Fruit fly (Drosophila melanogaster): ENCODE measurements around the gene ed.
A peak's percentile ranks its signal among the peaks of the same experiment; 100 is the strongest.

Gene ed

dm6 chr2L:4056781-4057180, 25.6 kb downstream of the ed start (continued):
- TF ChIP-seq achi (GFP tag; optimal IDR thresholded peaks at IDR 0.05): peak; percentile 76
- TF ChIP-seq CG6276 (GFP tag; optimal IDR thresholded peaks at IDR 0.05): peak; percentile 28
- peak; percentile 77 for TF ChIP-seq esn (GFP tag; optimal IDR thresholded peaks at IDR 0.05)
- peak; percentile 42 for TF ChIP-seq Ets96B (tag; optimal IDR thresholded peaks at IDR 0.05)
- peak in 1 of 2 experiments; percentile 3 for TF ChIP-seq ss (GFP tag; optimal IDR thresholded peaks at IDR 0.05)
- TF ChIP-seq salr (GFP tag; optimal IDR thresholded peaks at IDR 0.05): peak in 1 of 2 experiments; percentile 56
- peak; percentile 69 for TF ChIP-seq CG6792 (GFP tag; optimal IDR thresholded peaks at IDR 0.05)
- TF ChIP-seq vri (GFP tag; optimal IDR thresholded peaks at IDR 0.05): peak; percentile 41
- TF ChIP-seq CG15336 (GFP tag; IDR thresholded peaks at IDR 0.05): peak; percentile 75
- TF ChIP-seq CG10631 (GFP tag; optimal IDR thresholded peaks at IDR 0.05): peak; percentile 61
- TF ChIP-seq CG31627 (GFP tag; optimal IDR thresholded peaks at IDR 0.05): peak; percentile 64
- peak; percentile 33 for TF ChIP-seq dac (GFP tag; optimal IDR thresholded peaks at IDR 0.05)
- peak; percentile 15 for TF ChIP-seq CG6808 (GFP tag; optimal IDR thresholded peaks at IDR 0.05)
- peak; percentile 34 for TF ChIP-seq CG11762 (GFP tag; optimal IDR thresholded peaks at IDR 0.05; ENCODE audit: insufficient read depth)

dm6 chr2L:4060775-4061174, 29.6 kb downstream of the ed start:
- TF ChIP-seq CG11294 (GFP tag; IDR thresholded peaks at IDR 0.05) (no peak), Met (GFP tag; optimal IDR thresholded peaks at IDR 0.05) (no peak), salr (GFP tag; optimal IDR thresholded peaks at IDR 0.05) (no peak), OdsH (GFP tag; optimal IDR thresholded peaks at IDR 0.05) (no peak), CG6163 (GFP tag; IDR thresholded peaks at IDR 0.05) (no peak), Ets21C (GFP tag; optimal IDR thresholded peaks at IDR 0.05) (no peak), Blimp-1 (GFP tag; optimal IDR thresholded peaks at IDR 0.05) (no peak)

DNA sequence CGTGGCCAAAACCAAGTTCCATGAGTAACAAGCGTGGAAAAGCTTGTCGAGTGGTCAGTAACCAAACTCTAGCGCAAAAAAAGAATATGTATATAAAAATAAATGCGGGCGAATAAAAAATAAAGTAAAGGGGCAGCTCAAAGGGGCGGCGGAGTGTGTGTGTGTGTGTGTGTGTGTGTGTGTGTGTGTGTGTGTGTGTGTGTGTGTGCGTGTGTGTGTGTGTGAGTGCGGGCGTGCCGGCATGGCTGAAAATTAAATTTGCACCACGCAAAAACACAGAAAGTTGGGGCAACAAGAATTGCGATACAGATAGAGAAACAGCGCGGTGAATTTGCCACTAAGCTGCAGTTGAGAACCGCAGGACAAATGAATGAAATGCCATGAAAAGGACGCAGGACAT, 31.7 kb downstream of the ed start:
- no peak for TF ChIP-seq spab (GFP tag; optimal IDR thresholded peaks at IDR 0.05)

DNA sequence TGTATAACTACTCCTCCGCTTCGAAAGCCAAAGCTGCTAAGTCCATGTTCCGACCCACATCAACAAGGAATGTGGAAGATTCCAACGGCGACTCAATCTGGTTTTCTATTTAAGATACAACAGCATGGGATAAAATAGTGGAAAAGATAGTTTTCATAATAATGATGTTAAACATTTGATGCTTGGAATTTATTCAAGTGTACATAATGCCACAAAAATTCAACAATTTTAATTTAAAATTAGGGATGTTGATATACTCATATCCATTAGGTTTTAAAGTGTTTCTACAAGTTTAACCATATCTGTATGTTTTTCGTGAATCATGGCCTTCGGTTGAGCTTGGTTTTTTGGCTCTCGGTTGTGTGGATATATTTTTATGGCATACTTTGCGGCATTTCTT, 32.3 kb downstream of the ed start:
- TF ChIP-seq CG15336 (GFP tag; IDR thresholded peaks at IDR 0.05): peak; percentile 77
- peak; percentile 79 for TF ChIP-seq Eip78C (GFP tag)
- peak; percentile 44 for TF ChIP-seq Hr4 (GFP tag; optimal IDR thresholded peaks at IDR 0.05)
- peak; percentile 3 for TF ChIP-seq CG10631 (GFP tag; optimal IDR thresholded peaks at IDR 0.05)
- no peak for TF ChIP-seq Blimp-1 (GFP tag; optimal IDR thresholded peaks at IDR 0.05)
- peak; percentile 17 for TF ChIP-seq Sox14 (GFP tag; optimal IDR thresholded peaks at IDR 0.05)
- peak; percentile 40 for TF ChIP-seq Lpt (GFP tag; optimal IDR thresholded peaks at IDR 0.05)
- no peak for TF ChIP-seq CG9139 (GFP tag; optimal IDR thresholded peaks at IDR 0.05)
- TF ChIP-seq CG8632 (GFP tag; optimal IDR thresholded peaks at IDR 0.05): peak; percentile 32
- peak; percentile 20 for TF ChIP-seq net (GFP tag; optimal IDR thresholded peaks at IDR 0.05)
- TF ChIP-seq Eip75B (GFP tag; optimal IDR thresholded peaks at IDR 0.05): peak; percentile 34
- TF ChIP-seq CG31627 (GFP tag; optimal IDR thresholded peaks at IDR 0.05): no peak
- peak; percentile 30 for TF ChIP-seq CG3919 (GFP tag; optimal IDR thresholded peaks at IDR 0.05)
- peak in 1 of 2 experiments; percentile 14 for TF ChIP-seq salr (GFP tag; optimal IDR thresholded peaks at IDR 0.05)
- TF ChIP-seq CG6163 (GFP tag; IDR thresholded peaks at IDR 0.05): 0 out of 3 replicates have a peak, but pooled peaks have one; percentile 17
- TF ChIP-seq svp (GFP tag): peak; percentile 39
- peak; percentile 0 for TF ChIP-seq CG11762 (GFP tag; optimal IDR thresholded peaks at IDR 0.05; ENCODE audit: insufficient read depth)
- peak; percentile 1 for TF ChIP-seq Ets96B (tag; optimal IDR thresholded peaks at IDR 0.05)
- no peak for TF ChIP-seq CG11294 (GFP tag; IDR thresholded peaks at IDR 0.05)
- TF ChIP-seq CG32006 (GFP tag; optimal IDR thresholded peaks at IDR 0.05): peak; percentile 56
- no peak for TF ChIP-seq Gug (GFP tag; IDR thresholded peaks at IDR 0.05)
- TF ChIP-seq CG8119 (GFP tag; IDR thresholded peaks at IDR 0.05): peak; percentile 69; the same call in 2 of the 3 replicates
- TF ChIP-seq CG1621 (tag; optimal IDR thresholded peaks at IDR 0.05): no peak
- no peak for TF ChIP-seq CG16779 (tag; optimal IDR thresholded peaks at IDR 0.05)
- TF ChIP-seq dsx (GFP tag; optimal IDR thresholded peaks at IDR 0.05; ENCODE audit: poor library complexity, severe bottlenecking): no peak
- no peak for TF ChIP-seq CG11902 (GFP tag; optimal IDR thresholded peaks at IDR 0.05)
- peak; percentile 23 for TF ChIP-seq acj6 (GFP tag; optimal IDR thresholded peaks at IDR 0.05)
- peak; percentile 19 for TF ChIP-seq esn (GFP tag; optimal IDR thresholded peaks at IDR 0.05)
- no peak for TF ChIP-seq CG10669 (GFP tag; optimal IDR thresholded peaks at IDR 0.05)
- peak; percentile 14 for TF ChIP-seq OdsH (GFP tag; optimal IDR thresholded peaks at IDR 0.05)
- TF ChIP-seq dac (GFP tag; optimal IDR thresholded peaks at IDR 0.05): no peak
- TF ChIP-seq pdm3 (GFP tag; optimal IDR thresholded peaks at IDR 0.05): peak; percentile 20
- TF ChIP-seq Hr39 (GFP tag; optimal IDR thresholded peaks at IDR 0.05): no peak
- TF ChIP-seq CG4318 (GFP tag; optimal IDR thresholded peaks at IDR 0.05): no peak
- peak; percentile 53; the same call in 2 of the 3 replicates for TF ChIP-seq eg (GFP tag; IDR thresholded peaks at IDR 0.05)

All from whole organism, prepupa.